Worm (Caenorhabditis elegans) whole organism, midembryonic: ENCODE measurements around the gene aldo-1.

Experiments
- T22C8.4 ChIP-seq: fragments of 200-800 bp; sonication (Bioruptor generic); IDR thresholded peaks from 2 replicates; pipeline ENCODE4 v1.3.6; 2022; ENCODE audit warnings: missing genetic modification characterization, missing compliant biosample characterization
- cog-1 ChIP-seq: sonication (generic microtip); optimal IDR thresholded peaks from 2 replicates; lab custom pipeline; 2016; ENCODE audit warnings: missing genetic modification characterization, missing compliant biosample characterization
- flt-1 ChIP-seq: fragments of 200-800 bp; sonication (Bioruptor generic); IDR thresholded peaks from 2 replicates; pipeline ENCODE4 v1.3.6; 2022; ENCODE audit warnings: missing genetic modification characterization, missing compliant biosample characterization
- klf-2 ChIP-seq: fragments of 200-800 bp; sonication (Bioruptor generic); conservative IDR thresholded peaks from 2 replicates; pipeline ENCODE4 v1.3.6; 2022; ENCODE audit warnings: missing genetic modification reagents, missing genetic modification characterization, missing compliant biosample characterization
- med-1 ChIP-seq: sonication (generic microtip); optimal IDR thresholded peaks from 2 replicates; lab custom pipeline; 2017; ENCODE audit warnings: missing genetic modification characterization, mild to moderate bottlenecking, missing compliant biosample characterization, antibody characterized with exemption, missing genetic modification reagents; ENCODE audit not compliant: insufficient read depth
- ref-1 ChIP-seq: fragments of 200-800 bp; sonication (Bioruptor generic); conservative IDR thresholded peaks from 2 replicates; pipeline ENCODE4 v1.3.6; 2022; ENCODE audit warnings: missing genetic modification reagents, missing genetic modification characterization, missing compliant biosample characterization
- tab-1 ChIP-seq: fragments of 200-800 bp; sonication (Bioruptor generic); IDR thresholded peaks from 2 replicates; pipeline ENCODE4 v1.3.6; 2022; ENCODE audit warnings: missing genetic modification characterization, missing compliant biosample characterization
- ztf-23 ChIP-seq: fragments of 200-800 bp; sonication (Bioruptor generic); IDR thresholded peaks from 2 replicates; pipeline ENCODE4 v1.3.6; 2022; ENCODE audit warnings: missing genetic modification reagents, missing genetic modification characterization, missing compliant biosample characterization
- ztf-29 ChIP-seq: fragments of 200-800 bp; sonication (Bioruptor generic); IDR thresholded peaks from 2 replicates; pipeline ENCODE4 v1.3.6; 2022; ENCODE audit warnings: missing genetic modification reagents, missing genetic modification characterization, missing compliant biosample characterization

Gene aldo-1

ce11 chrIII:13530017-13530416 is 34.7 kb downstream of the aldo-1 start:
- TF ChIP-seq flt-1 (GFP tag; lab: Robert Waterston, UW), result 0 out of 2 replicates have a peak, but pooled peaks have one; percentile 30
- TF ChIP-seq tab-1 (GFP tag; lab: Robert Waterston, UW), result no peak

ce11 chrIII:13528513-13529249 is 36.1 kb downstream of the aldo-1 start:
- TF ChIP-seq med-1 (GFP tag; lab: Kevin White, UChicago), result no peak
- TF ChIP-seq ref-1 (GFP tag; lab: Robert Waterston, UW), result no peak
- no peak for TF ChIP-seq ztf-23
- TF ChIP-seq ztf-29 (GFP tag; lab: Robert Waterston, UW), result no peak
- TF ChIP-seq flt-1 (GFP tag; lab: Robert Waterston, UW), result no peak
- TF ChIP-seq tab-1 (GFP tag; lab: Robert Waterston, UW), result no peak
- TF ChIP-seq cog-1, result no peak
- no peak for TF ChIP-seq T22C8.4
- TF ChIP-seq klf-2 (GFP tag; lab: Robert Waterston, UW), result no peak

ce11 chrIII:13527424-13528097 is 37.2 kb downstream of the aldo-1 start, which contains the start of gene lron-13:
Gene lron-13, plus strand, starts transcription at chrIII:13527438.
- no peak for TF ChIP-seq ref-1 (GFP tag; lab: Robert Waterston, UW)
- TF ChIP-seq klf-2 (GFP tag; lab: Robert Waterston, UW), result no peak
- no peak for TF ChIP-seq flt-1 (GFP tag; lab: Robert Waterston, UW)
- TF ChIP-seq med-1 (GFP tag; lab: Kevin White, UChicago), result no peak
- no peak for TF ChIP-seq tab-1 (GFP tag; lab: Robert Waterston, UW)
- TF ChIP-seq ztf-23, result no peak
- no peak for TF ChIP-seq ztf-29 (GFP tag; lab: Robert Waterston, UW)
- TF ChIP-seq cog-1, result no peak
- no peak for TF ChIP-seq T22C8.4

- no peak for TF ChIP-seq ref-1 (GFP tag; lab: Robert Waterston, UW)
- TF ChIP-seq ztf-29 (GFP tag; lab: Robert Waterston, UW), result no peak
- no peak for TF ChIP-seq flt-1 (GFP tag; lab: Robert Waterston, UW)
- no peak for TF ChIP-seq klf-2 (GFP tag; lab: Robert Waterston, UW)
Measured at ce11 chrIII:13526702-13527101, 38.0 kb downstream of the aldo-1 start.

ce11 chrIII:13526191-13526590 is 38.5 kb downstream of the aldo-1 start:
- TF ChIP-seq med-1 (GFP tag; lab: Kevin White, UChicago) (no peak), tab-1 (GFP tag; lab: Robert Waterston, UW) (no peak), klf-2 (GFP tag; lab: Robert Waterston, UW) (no peak), cog-1 (no peak), T22C8.4 (no peak), flt-1 (GFP tag; lab: Robert Waterston, UW) (no peak), ztf-29 (GFP tag; lab: Robert Waterston, UW) (no peak), ztf-23 (no peak), ref-1 (GFP tag; lab: Robert Waterston, UW) (no peak)

ce11 chrIII:13525118-13525839 is 39.5 kb downstream of the aldo-1 start:
- TF ChIP-seq ztf-23, result no peak
- no peak for TF ChIP-seq klf-2 (GFP tag; lab: Robert Waterston, UW)
- no peak for TF ChIP-seq tab-1 (GFP tag; lab: Robert Waterston, UW)
- TF ChIP-seq ztf-29 (GFP tag; lab: Robert Waterston, UW), result no peak
- TF ChIP-seq cog-1, result no peak
- TF ChIP-seq T22C8.4, result no peak

- TF ChIP-seq ztf-23 (no peak), med-1 (GFP tag; lab: Kevin White, UChicago) (no peak), ztf-29 (GFP tag; lab: Robert Waterston, UW) (no peak), T22C8.4 (no peak), flt-1 (GFP tag; lab: Robert Waterston, UW) (no peak), tab-1 (GFP tag; lab: Robert Waterston, UW) (no peak), cog-1 (no peak), klf-2 (GFP tag; lab: Robert Waterston, UW) (no peak), ref-1 (GFP tag; lab: Robert Waterston, UW) (no peak)
Measured at ce11 chrIII:13524021-13524420, 40.7 kb downstream of the aldo-1 start, which contains the start of gene pod-1. Gene pod-1, minus strand, starts transcription at chrIII:13524121.

ce11 chrIII:13518437-13518836 is 46.3 kb downstream of the aldo-1 start:
- TF ChIP-seq ztf-29 (GFP tag; lab: Robert Waterston, UW) (no peak), med-1 (GFP tag; lab: Kevin White, UChicago) (no peak), flt-1 (GFP tag; lab: Robert Waterston, UW) (no peak), T22C8.4 (no peak), klf-2 (GFP tag; lab: Robert Waterston, UW) (no peak), ztf-23 (no peak), cog-1 (no peak), ref-1 (GFP tag; lab: Robert Waterston, UW) (no peak), tab-1 (GFP tag; lab: Robert Waterston, UW) (no peak)

ce11 chrIII:13514470-13514869 is 50.3 kb downstream of the aldo-1 start, which contains the start of gene mlh-1:
Gene mlh-1, minus strand, starts transcription at chrIII:13514570.
- TF ChIP-seq tab-1 (GFP tag; lab: Robert Waterston, UW), result no peak
- TF ChIP-seq med-1 (GFP tag; lab: Kevin White, UChicago), result no peak
- peak; percentile 70 for TF ChIP-seq T22C8.4
